Fruit fly (Drosophila melanogaster) whole organism, embryonic: ENCODE data around the gene CG6961.

Experiments
- Ada2b ChIP-seq: fragments of 200-800 bp; sonication (Bioruptor generic); IDR thresholded peaks from 2 replicates; pipeline ENCODE4 v1.3.6; 2022; ENCODE audit warnings: missing biosample characterization, missing genetic modification characterization
- Antp ChIP-seq: fragments of 200-800 bp; sonication (Bioruptor generic); optimal IDR thresholded peaks from 3 replicates; lab custom pipeline; 2016; ENCODE audit warnings: missing biosample characterization, missing genetic modification characterization
- B-H1 ChIP-seq: fragments of 200-800 bp; sonication (Bioruptor generic); IDR thresholded peaks from 3 replicates; pipeline ENCODE4 v1.3.6; 2022; ENCODE audit warnings: missing biosample characterization, missing genetic modification characterization
- CG10274 ChIP-seq: fragments of 200-800 bp; sonication (Bioruptor generic); optimal IDR thresholded peaks from 3 replicates; lab custom pipeline; 2017; ENCODE audit warnings: missing biosample characterization, mild to moderate bottlenecking, missing genetic modification characterization
- CG10431 ChIP-seq: fragments of 200-800 bp; sonication (Bioruptor generic); optimal IDR thresholded peaks from 3 replicates; lab custom pipeline; 2018; ENCODE audit warnings: missing biosample characterization, mild to moderate bottlenecking, missing genetic modification characterization
- CG13287 ChIP-seq: fragments of 200-800 bp; sonication (Bioruptor generic); IDR thresholded peaks from 2 replicates; pipeline ENCODE4 v1.3.6; 2022; ENCODE audit warnings: missing biosample characterization, missing genetic modification characterization; ENCODE audit not compliant: partially characterized antibody
- CG14965 ChIP-seq: fragments of 200-800 bp; sonication (Bioruptor generic); optimal IDR thresholded peaks from 2 replicates; lab custom pipeline; 2016; ENCODE audit warnings: missing biosample characterization, missing genetic modification characterization, borderline replicate concordance
- CG15269 ChIP-seq: fragments of 200-800 bp; sonication (Bioruptor generic); optimal IDR thresholded peaks from 2 replicates; lab custom pipeline; 2018; ENCODE audit warnings: missing biosample characterization, mild to moderate bottlenecking, missing genetic modification characterization, moderate library complexity
- CG15696 ChIP-seq: fragments of 200-800 bp; sonication (Bioruptor generic); optimal IDR thresholded peaks from 2 replicates; lab custom pipeline; 2019; ENCODE audit warnings: missing biosample characterization, mild to moderate bottlenecking, missing genetic modification characterization, moderate library complexity
- CG17829 ChIP-seq: fragments of 200-800 bp; optimal IDR thresholded peaks from 2 replicates; lab custom pipeline; 2019; ENCODE audit warnings: missing biosample characterization, mild to moderate bottlenecking, missing genetic modification characterization, moderate library complexity
- CG2116 ChIP-seq: fragments of 200-800 bp; sonication (Bioruptor generic); optimal IDR thresholded peaks from 3 replicates; lab custom pipeline; 2018; ENCODE audit warnings: missing biosample characterization, mild to moderate bottlenecking, missing genetic modification characterization
- CG2875 ChIP-seq: fragments of 200-800 bp; sonication (Bioruptor generic); optimal IDR thresholded peaks from 2 replicates; lab custom pipeline; 2017; ENCODE audit warnings: missing biosample characterization, mild to moderate bottlenecking, missing genetic modification characterization, missing genetic modification reagents
- CG4707 ChIP-seq: fragments of 200-800 bp; sonication (Bioruptor generic); optimal IDR thresholded peaks from 2 replicates; lab custom pipeline; 2018; ENCODE audit warnings: missing biosample characterization, mild to moderate bottlenecking, missing genetic modification characterization, moderate library complexity
- CG5953 ChIP-seq: fragments of 200-800 bp; sonication (Bioruptor generic); IDR thresholded peaks from 2 replicates; pipeline ENCODE4 v1.3.6; 2022; ENCODE audit warnings: missing biosample characterization, missing genetic modification characterization
- CG6254 ChIP-seq: fragments of 200-800 bp; sonication (Bioruptor generic); optimal IDR thresholded peaks from 3 replicates; lab custom pipeline; 2017; ENCODE audit warnings: mild to moderate bottlenecking, missing biosample characterization, missing genetic modification reagents, missing genetic modification characterization
- CG7786 ChIP-seq: fragments of 200-800 bp; sonication (Bioruptor generic); optimal IDR thresholded peaks from 2 replicates; lab custom pipeline; 2016; ENCODE audit warnings: missing biosample characterization, missing genetic modification characterization
- CG7963 ChIP-seq: fragments of 200-800 bp; sonication (Bioruptor generic); IDR thresholded peaks from 3 replicates; pipeline ENCODE4 v1.3.6; 2022; ENCODE audit warnings: missing biosample characterization, missing genetic modification characterization; ENCODE audit not compliant: partially characterized antibody
- CG8388 ChIP-seq: fragments of 200-800 bp; sonication (Bioruptor generic); optimal IDR thresholded peaks from 2 replicates; lab custom pipeline; 2019; ENCODE audit warnings: missing biosample characterization, mild to moderate bottlenecking, missing genetic modification characterization, moderate library complexity
- CG8478 ChIP-seq: fragments of >200 bp; optimal IDR thresholded peaks from 2 replicates; lab custom pipeline; 2018
- CG9797 ChIP-seq: fragments of 200-800 bp; sonication (Bioruptor generic); optimal IDR thresholded peaks from 3 replicates; lab custom pipeline; 2018; ENCODE audit warnings: missing biosample characterization, mild to moderate bottlenecking, missing genetic modification characterization
- CG9932 ChIP-seq: fragments of 200-800 bp; sonication (Bioruptor generic); IDR thresholded peaks from 2 replicates; pipeline ENCODE4 v1.3.6; 2022; ENCODE audit warnings: missing biosample characterization, missing genetic modification characterization
- Camta ChIP-seq: fragments of 200-800 bp; sonication (Bioruptor generic); optimal IDR thresholded peaks from 2 replicates; lab custom pipeline; 2016; ENCODE audit warnings: missing biosample characterization, missing genetic modification characterization
- CoRest ChIP-seq: fragments of 200-800 bp; sonication (Bioruptor generic); optimal IDR thresholded peaks from 3 replicates; lab custom pipeline; 2018; ENCODE audit warnings: missing biosample characterization, mild to moderate bottlenecking, missing genetic modification characterization, moderate library complexity
- Dfd ChIP-seq, 2 experiments: fragments of >200 bp; optimal IDR thresholded peaks; 2 replicates each; lab custom pipeline; 2017; ENCODE audit warnings: missing biosample characterization in 2 of 2, missing genetic modification characterization in 2 of 2
- Dll ChIP-seq: fragments of 200-800 bp; sonication (Bioruptor generic); IDR thresholded peaks from 4 replicates; pipeline ENCODE4 v1.3.6; 2022; ENCODE audit warnings: missing biosample characterization, missing genetic modification characterization; ENCODE audit not compliant: partially characterized antibody
- Drgx ChIP-seq: fragments of 200-800 bp; sonication (Bioruptor generic); IDR thresholded peaks from 2 replicates; pipeline ENCODE4 v1.3.6; 2022; ENCODE audit warnings: missing biosample characterization, missing genetic modification characterization
- E2f1 ChIP-seq: fragments of 200-800 bp; sonication (Bioruptor generic); IDR thresholded peaks from 2 replicates; pipeline ENCODE4 v1.3.6; 2022; ENCODE audit warnings: missing biosample characterization, missing genetic modification characterization
- Fer3 ChIP-seq: fragments of 200-800 bp; sonication (Bioruptor generic); optimal IDR thresholded peaks from 2 replicates; lab custom pipeline; 2018; ENCODE audit warnings: missing biosample characterization, mild to moderate bottlenecking, missing genetic modification characterization, moderate library complexity
- HmgZ ChIP-seq: fragments of 200-800 bp; sonication (Bioruptor generic); optimal IDR thresholded peaks from 2 replicates; lab custom pipeline; 2018; ENCODE audit warnings: missing biosample characterization, mild to moderate bottlenecking, missing genetic modification characterization
- Mad ChIP-seq: fragments of 200-800 bp; sonication (Bioruptor generic); optimal IDR thresholded peaks from 2 replicates; lab custom pipeline; 2016; ENCODE audit warnings: missing biosample characterization, missing genetic modification characterization
- NC2α ChIP-seq: fragments of 200-800 bp; sonication (Bioruptor generic); optimal IDR thresholded peaks from 2 replicates; lab custom pipeline; 2016; ENCODE audit warnings: missing biosample characterization, missing genetic modification characterization
- Neu2 ChIP-seq: fragments of 200-800 bp; sonication (Bioruptor generic); optimal IDR thresholded peaks from 3 replicates; lab custom pipeline; 2016; ENCODE audit warnings: missing biosample characterization, missing genetic modification characterization, borderline replicate concordance
- PHDP ChIP-seq: fragments of 200-800 bp; sonication (Bioruptor generic); optimal IDR thresholded peaks from 3 replicates; lab custom pipeline; 2018; ENCODE audit warnings: missing biosample characterization, mild to moderate bottlenecking, missing genetic modification characterization, moderate library complexity
- Sox102F ChIP-seq: fragments of 200-800 bp; sonication (Bioruptor generic); optimal IDR thresholded peaks from 2 replicates; lab custom pipeline; 2018; ENCODE audit warnings: missing biosample characterization, mild to moderate bottlenecking, missing genetic modification characterization, moderate library complexity
- Sry-β ChIP-seq: fragments of 200-800 bp; sonication (Bioruptor generic); optimal IDR thresholded peaks from 2 replicates; lab custom pipeline; 2018; ENCODE audit warnings: missing biosample characterization, mild to moderate bottlenecking, missing genetic modification characterization, moderate library complexity
- Trl ChIP-seq, 3 experiments: fragments of >200 bp in 2 of 3; fragments of 200-800 bp in 1 of 3; sonication (Bioruptor generic) in 1 of 3; optimal IDR thresholded peaks; 2 replicates in 1 of 3; 3 replicates in 2 of 3; lab custom pipeline; 2016 to 2017; ENCODE audit warnings: missing biosample characterization in 1 of 3, missing genetic modification characterization in 1 of 3
- aop ChIP-seq: fragments of 200-800 bp; sonication (Bioruptor generic); IDR thresholded peaks from 2 replicates; pipeline ENCODE4 v1.3.6; 2022; ENCODE audit warnings: missing biosample characterization, missing genetic modification characterization
- bbx ChIP-seq: fragments of 200-800 bp; sonication (Bioruptor generic); IDR thresholded peaks from 2 replicates; pipeline ENCODE4 v1.3.6; 2022; ENCODE audit warnings: missing biosample characterization, missing genetic modification characterization; ENCODE audit not compliant: partially characterized antibody
- cato ChIP-seq: fragments of 200-800 bp; sonication (Bioruptor generic); optimal IDR thresholded peaks from 2 replicates; lab custom pipeline; 2016; ENCODE audit warnings: missing biosample characterization, missing genetic modification characterization, borderline replicate concordance
- danr ChIP-seq: fragments of 200-800 bp; sonication (Bioruptor generic); IDR thresholded peaks from 2 replicates; pipeline ENCODE4 v1.3.6; 2022; ENCODE audit warnings: missing biosample characterization, missing genetic modification characterization
- dimm ChIP-seq: fragments of 200-800 bp; sonication (Bioruptor generic); IDR thresholded peaks from 2 replicates; pipeline ENCODE4 v1.3.6; 2022; ENCODE audit warnings: missing biosample characterization, missing genetic modification characterization
- esg ChIP-seq: fragments of 200-800 bp; sonication (Bioruptor generic); conservative IDR thresholded peaks from 2 replicates; pipeline ENCODE4 v1.3.6; 2022; ENCODE audit warnings: missing biosample characterization, missing genetic modification characterization
- eyg ChIP-seq: fragments of 200-800 bp; sonication (Bioruptor generic); optimal IDR thresholded peaks from 3 replicates; lab custom pipeline; 2016; ENCODE audit warnings: missing biosample characterization, missing genetic modification characterization
- grn ChIP-seq: fragments of 200-800 bp; sonication (Bioruptor generic); optimal IDR thresholded peaks from 3 replicates; lab custom pipeline; 2017; ENCODE audit warnings: missing biosample characterization, missing genetic modification characterization
- inv ChIP-seq: fragments of 200-800 bp; sonication (Bioruptor generic); IDR thresholded peaks from 2 replicates; pipeline ENCODE4 v1.3.6; 2022; ENCODE audit warnings: missing biosample characterization, missing genetic modification characterization; ENCODE audit not compliant: partially characterized antibody
- jing ChIP-seq: fragments of 200-800 bp; sonication (Bioruptor generic); optimal IDR thresholded peaks from 2 replicates; lab custom pipeline; 2018; ENCODE audit warnings: missing biosample characterization, mild to moderate bottlenecking, missing genetic modification characterization
- nmo ChIP-seq: fragments of 200-800 bp; sonication (Bioruptor generic); optimal IDR thresholded peaks from 2 replicates; lab custom pipeline; 2018; ENCODE audit warnings: missing biosample characterization, mild to moderate bottlenecking, missing genetic modification characterization, moderate library complexity
- pfk ChIP-seq: fragments of 200-800 bp; sonication (Bioruptor generic); optimal IDR thresholded peaks from 2 replicates; lab custom pipeline; 2018; ENCODE audit warnings: missing biosample characterization, mild to moderate bottlenecking, missing genetic modification characterization, moderate library complexity
- pnt ChIP-seq: fragments of 200-800 bp; sonication (Bioruptor generic); optimal IDR thresholded peaks from 3 replicates; lab custom pipeline; 2016; ENCODE audit warnings: missing biosample characterization, missing genetic modification characterization
- slbo ChIP-seq: fragments of 200-800 bp; sonication (Bioruptor generic); IDR thresholded peaks from 2 replicates; pipeline ENCODE4 v1.3.6; 2022; ENCODE audit warnings: missing biosample characterization, missing genetic modification characterization
- sna ChIP-seq: fragments of 200-800 bp; sonication (Bioruptor generic); IDR thresholded peaks from 2 replicates; pipeline ENCODE4 v1.3.6; 2022; ENCODE audit warnings: missing biosample characterization, missing genetic modification characterization; ENCODE audit not compliant: partially characterized antibody

CG6961 gene

DNA sequence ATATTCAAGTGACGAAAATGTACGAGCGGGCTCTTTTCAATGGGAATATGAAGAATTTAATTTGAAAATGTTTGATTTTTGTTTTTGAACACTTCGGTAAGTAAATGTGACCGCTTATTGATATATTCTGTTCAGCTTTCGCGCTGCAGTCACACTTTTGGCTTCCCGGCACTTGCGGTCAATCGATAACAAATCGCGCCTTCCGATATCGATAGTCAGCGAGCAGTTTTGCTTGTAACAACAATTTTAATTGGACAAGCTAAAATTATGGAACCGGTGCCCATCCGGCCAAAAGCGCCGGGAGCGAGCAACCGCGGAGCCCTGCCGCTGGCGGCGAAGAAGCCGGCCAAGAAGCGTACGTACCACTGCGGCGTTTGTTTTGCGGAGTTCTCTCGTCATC is 42.4 kb upstream of the CG6961 start, which contains the start of gene CG7101 (continued):
- TF ChIP-seq CG13287: peak; percentile 79
- no peak for TF ChIP-seq CG8478 (lab: Kevin White, UChicago)
- TF ChIP-seq jing (GFP tag; lab: Kevin White, UChicago): no peak
- TF ChIP-seq CG14965 (GFP tag; lab: Kevin White, UChicago): no peak
- no peak for TF ChIP-seq Mad
- TF ChIP-seq HmgZ (tag; lab: Kevin White, UChicago): no peak
- peak; percentile 70 for TF ChIP-seq bbx (GFP tag; lab: Robert Waterston, UW)
- no peak for TF ChIP-seq dimm (GFP tag; lab: Robert Waterston, UW)
- no peak for TF ChIP-seq eyg (GFP tag; lab: Kevin White, UChicago)
- peak; percentile 19 for TF ChIP-seq CoRest (tag; lab: Kevin White, UChicago)
- TF ChIP-seq CG6254 (GFP tag; lab: Kevin White, UChicago): no peak
- no peak for TF ChIP-seq B-H1
- TF ChIP-seq Antp (GFP tag; lab: Kevin White, UChicago): no peak
- TF ChIP-seq Dll: peak; percentile 76
- no peak for TF ChIP-seq CG2875
- no peak for TF ChIP-seq pfk (GFP tag; lab: Kevin White, UChicago)
- no peak for TF ChIP-seq grn (GFP tag; lab: Kevin White, UChicago)
- TF ChIP-seq CG8388 (GFP tag; lab: Kevin White, UChicago): no peak
- TF ChIP-seq Trl (optimal IDR thresholded peaks at IDR 0.05; lab: Kevin White, UChicago): no peak
- no peak for TF ChIP-seq Trl (GFP tag; optimal IDR thresholded peaks at IDR 0.05; lab: Kevin White, UChicago)
- no peak for TF ChIP-seq Camta (GFP tag; lab: Kevin White, UChicago)
- peak; percentile 70 for TF ChIP-seq sna (GFP tag; lab: Robert Waterston, UW)
- TF ChIP-seq Sry-β (GFP tag; lab: Kevin White, UChicago): no peak
- TF ChIP-seq CG4707 (GFP tag; lab: Kevin White, UChicago): no peak
- TF ChIP-seq Dfd (GFP tag; optimal IDR thresholded peaks at IDR 0.05; lab: Kevin White, UChicago): no peak
- TF ChIP-seq aop (GFP tag; lab: Robert Waterston, UW): no peak
- TF ChIP-seq Sox102F (GFP tag; lab: Kevin White, UChicago): no peak
- TF ChIP-seq cato (GFP tag; lab: Kevin White, UChicago): no peak
- TF ChIP-seq CG7963 (GFP tag; lab: Robert Waterston, UW): peak; percentile 70
- TF ChIP-seq CG7786 (GFP tag; lab: Kevin White, UChicago): no peak
- no peak for TF ChIP-seq PHDP (tag; lab: Kevin White, UChicago)
- no peak for TF ChIP-seq esg (GFP tag; lab: Robert Waterston, UW)
- TF ChIP-seq CG15696: no peak
- no peak for TF ChIP-seq NC2α (GFP tag; lab: Kevin White, UChicago)
- TF ChIP-seq CG10274 (GFP tag; lab: Kevin White, UChicago): no peak
- no peak for TF ChIP-seq E2f1 (GFP tag; lab: Robert Waterston, UW)
- TF ChIP-seq pnt (GFP tag; lab: Kevin White, UChicago): no peak
- no peak for TF ChIP-seq CG9932 (GFP tag; lab: Robert Waterston, UW)
- no peak for TF ChIP-seq CG10431 (GFP tag; lab: Kevin White, UChicago)
- no peak for TF ChIP-seq Fer3 (tag; lab: Kevin White, UChicago)
- no peak for TF ChIP-seq CG15269 (tag; lab: Kevin White, UChicago)
- TF ChIP-seq slbo (GFP tag; lab: Robert Waterston, UW): no peak
- TF ChIP-seq Drgx: no peak
- no peak for TF ChIP-seq CG5953 (GFP tag; lab: Robert Waterston, UW)
- TF ChIP-seq CG2116 (GFP tag; lab: Kevin White, UChicago): peak; percentile 55
- peak; percentile 52 for TF ChIP-seq inv (GFP tag; lab: Robert Waterston, UW)
- no peak for TF ChIP-seq Neu2 (GFP tag; lab: Kevin White, UChicago)
- TF ChIP-seq CG9797: peak; percentile 72
- no peak for TF ChIP-seq danr (GFP tag; lab: Robert Waterston, UW)
- no peak for TF ChIP-seq CG17829 (tag; lab: Kevin White, UChicago)
- TF ChIP-seq nmo (GFP tag; lab: Kevin White, UChicago): peak; percentile 2
- no peak for TF ChIP-seq Ada2b
